Fruit fly (Drosophila melanogaster) whole organism, adult: ENCODE data around the gene CG14194.

Source experiments
- CG11617 ChIP-seq: fragments of 200-800 bp; sonication (Bioruptor generic); optimal IDR thresholded peaks from 2 replicates; lab custom pipeline; 2017; ENCODE audit warnings: mild to moderate bottlenecking, missing biosample characterization, missing genetic modification reagents, missing genetic modification characterization
- CG12768 ChIP-seq: fragments of 200-800 bp; sonication (Bioruptor generic); optimal IDR thresholded peaks from 2 replicates; lab custom pipeline; 2017; ENCODE audit warnings: missing biosample characterization, missing genetic modification characterization, mild to moderate bottlenecking, moderate library complexity, missing genetic modification reagents
- CG14711 ChIP-seq: fragments of 200-800 bp; sonication (Bioruptor generic); optimal IDR thresholded peaks from 2 replicates; lab custom pipeline; 2018; ENCODE audit warnings: missing biosample characterization, mild to moderate bottlenecking, missing genetic modification characterization, moderate library complexity
- CG1620 ChIP-seq: fragments of 200-800 bp; sonication (Bioruptor generic); optimal IDR thresholded peaks from 2 replicates; lab custom pipeline; 2016; ENCODE audit warnings: missing biosample characterization, missing genetic modification characterization
- CG33017 ChIP-seq: fragments of 200-800 bp; sonication (Bioruptor generic); optimal IDR thresholded peaks from 2 replicates; lab custom pipeline; 2018; ENCODE audit warnings: missing biosample characterization, mild to moderate bottlenecking, missing genetic modification characterization, moderate library complexity
- CG5204 ChIP-seq: fragments of 200-800 bp; sonication (Bioruptor generic); optimal IDR thresholded peaks from 2 replicates; lab custom pipeline; 2016; ENCODE audit warnings: missing biosample characterization, missing genetic modification characterization
- CG7045 ChIP-seq: fragments of 200-800 bp; sonication (Bioruptor generic); optimal IDR thresholded peaks from 2 replicates; lab custom pipeline; 2017; ENCODE audit warnings: missing biosample characterization, mild to moderate bottlenecking, missing genetic modification characterization
- CG7101 ChIP-seq: fragments of 200-800 bp; sonication (Bioruptor generic); optimal IDR thresholded peaks from 2 replicates; lab custom pipeline; 2018; ENCODE audit warnings: missing biosample characterization, mild to moderate bottlenecking, missing genetic modification characterization, moderate library complexity
- Clk ChIP-seq: fragments of 200-800 bp; sonication (Bioruptor generic); optimal IDR thresholded peaks from 2 replicates; lab custom pipeline; 2017; ENCODE audit warnings: missing biosample characterization, missing genetic modification characterization
- Crg-1 ChIP-seq: fragments of 200-800 bp; sonication (Bioruptor generic); optimal IDR thresholded peaks from 2 replicates; lab custom pipeline; 2016; ENCODE audit warnings: missing biosample characterization, missing genetic modification characterization
- Hr96 ChIP-seq: fragments of 200-800 bp; sonication (Bioruptor generic); optimal IDR thresholded peaks from 2 replicates; lab custom pipeline; 2016; ENCODE audit warnings: missing biosample characterization, missing genetic modification characterization
- Mnt ChIP-seq: fragments of 200-800 bp; sonication (Bioruptor generic); optimal IDR thresholded peaks from 2 replicates; lab custom pipeline; 2016; ENCODE audit warnings: missing biosample characterization, mild to moderate bottlenecking, missing genetic modification characterization
- bab1 ChIP-seq: fragments of 200-800 bp; sonication (Bioruptor generic); optimal IDR thresholded peaks from 3 replicates; lab custom pipeline; 2019; ENCODE audit warnings: missing biosample characterization, mild to moderate bottlenecking, missing genetic modification characterization, moderate library complexity
- cic ChIP-seq: fragments of 200-800 bp; sonication (Bioruptor generic); optimal IDR thresholded peaks from 2 replicates; lab custom pipeline; 2017; ENCODE audit warnings: missing biosample characterization, mild to moderate bottlenecking, missing genetic modification characterization, moderate library complexity
- cnc ChIP-seq, 2 experiments: fragments of >200 bp; optimal IDR thresholded peaks; 2 replicates each; lab custom pipeline; 2017
- kay ChIP-seq: fragments of 200-800 bp; sonication (Bioruptor generic); peaks from one replicate; lab custom pipeline; 2016; ENCODE audit warnings: missing biosample characterization, missing genetic modification characterization, borderline replicate concordance
- ovo ChIP-seq: fragments of 200-800 bp; sonication (Bioruptor generic); optimal IDR thresholded peaks from 2 replicates; lab custom pipeline; 2016; ENCODE audit warnings: missing biosample characterization, missing genetic modification characterization
- pad ChIP-seq: fragments of 200-800 bp; sonication (Bioruptor generic); optimal IDR thresholded peaks from 3 replicates; lab custom pipeline; 2017; ENCODE audit warnings: missing biosample characterization, missing genetic modification characterization, mild to moderate bottlenecking, moderate library complexity, missing genetic modification reagents
- tj ChIP-seq: fragments of 200-800 bp; sonication (Bioruptor generic); optimal IDR thresholded peaks from 3 replicates; lab custom pipeline; 2017; ENCODE audit warnings: missing biosample characterization, mild to moderate bottlenecking, missing genetic modification characterization, moderate library complexity
- toe ChIP-seq: fragments of 200-800 bp; sonication (Bioruptor generic); optimal IDR thresholded peaks from 2 replicates; lab custom pipeline; 2016; ENCODE audit warnings: missing biosample characterization, missing genetic modification characterization

Gene CG14194

DNA sequence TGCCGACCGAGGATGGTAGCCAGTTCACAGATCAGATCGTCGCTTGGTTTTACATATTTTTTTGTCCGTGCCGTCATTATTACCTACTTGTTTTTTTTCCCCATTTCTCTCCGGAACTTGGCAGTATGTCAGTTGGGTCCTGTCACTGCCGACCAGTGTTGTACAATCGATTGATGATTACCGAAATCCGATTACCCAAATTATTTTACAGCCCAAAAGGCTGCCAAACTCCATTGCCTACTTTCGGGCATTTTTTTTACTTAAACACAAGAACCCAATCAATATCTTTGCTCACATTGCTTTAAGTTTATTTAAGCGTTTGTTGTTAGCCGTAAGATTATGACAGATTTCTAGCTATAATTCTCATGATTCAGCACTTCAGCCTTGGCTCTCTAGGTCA lies 22.6 kb upstream of the CG14194 start, which contains the start of gene Inx5:
Inx5 (minus strand) TSS at position 93 of the 400 bp plus-strand sequence.
- TF ChIP-seq CG11617 (GFP tag; lab: Kevin White, UChicago) (no peak), pad (GFP tag; lab: Kevin White, UChicago) (no peak), bab1 (GFP tag; lab: Kevin White, UChicago) (no peak), CG7045 (GFP tag; lab: Kevin White, UChicago) (no peak), ovo (GFP tag; lab: Kevin White, UChicago) (no peak), CG12768 (GFP tag; lab: Kevin White, UChicago) (no peak), Clk (GFP tag; lab: Kevin White, UChicago) (no peak), kay (no peak), cnc (optimal IDR thresholded peaks at IDR 0.05; lab: Kevin White, UChicago) (no peak), CG33017 (no peak), CG7101 (tag; lab: Kevin White, UChicago) (no peak), CG5204 (GFP tag; lab: Kevin White, UChicago) (no peak), Hr96 (GFP tag; lab: Kevin White, UChicago) (no peak)

DNA sequence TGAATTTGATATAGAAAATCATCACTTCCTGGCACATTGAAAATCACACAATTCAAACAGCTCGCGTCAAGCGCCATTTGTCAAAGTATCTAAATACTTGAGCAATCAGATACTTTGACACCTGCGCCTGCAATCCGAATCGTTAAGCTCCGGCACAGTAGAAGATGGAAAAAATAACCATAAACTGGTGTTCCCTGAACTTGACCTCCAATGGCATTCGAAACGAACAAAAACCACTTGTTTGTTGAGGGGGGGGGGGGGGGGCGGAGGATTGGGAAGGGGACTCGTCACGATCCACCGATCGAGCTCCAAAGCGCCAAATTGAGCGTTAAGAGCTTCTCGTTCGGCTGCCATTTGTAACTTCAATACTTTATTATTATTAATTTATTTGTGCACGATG lies 21.4 kb upstream of the CG14194 start:
- no peak for TF ChIP-seq kay
- no peak for TF ChIP-seq Mnt
- no peak for TF ChIP-seq CG5204 (GFP tag; lab: Kevin White, UChicago)
- TF ChIP-seq Crg-1, result no peak
- no peak for TF ChIP-seq cic
- TF ChIP-seq CG11617 (GFP tag; lab: Kevin White, UChicago), result no peak
- no peak for TF ChIP-seq bab1 (GFP tag; lab: Kevin White, UChicago)

DNA sequence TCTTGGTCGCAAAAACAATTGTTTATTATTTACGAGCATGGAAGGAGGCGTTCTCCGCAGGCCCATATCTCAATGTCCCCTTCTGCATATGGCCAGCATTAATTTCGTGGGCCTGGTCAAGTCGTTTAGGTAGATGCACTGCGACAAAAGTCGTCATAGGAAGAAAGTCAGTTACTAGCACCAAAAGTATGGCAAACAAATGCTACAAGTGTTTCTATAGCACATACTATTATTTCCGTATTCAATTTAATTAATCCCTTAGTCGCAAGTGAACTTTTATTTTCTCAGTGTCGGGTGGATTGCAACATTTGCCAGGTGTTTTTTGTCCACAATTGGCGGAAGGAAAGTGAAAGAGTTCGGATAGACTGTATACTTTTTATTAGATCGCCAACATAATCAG lies 20.4 kb upstream of the CG14194 start:
- TF ChIP-seq CG14711 (tag; lab: Kevin White, UChicago) (no peak), Clk (GFP tag; lab: Kevin White, UChicago) (no peak), CG33017 (no peak), Mnt (no peak), kay (no peak), cic (no peak), CG11617 (GFP tag; lab: Kevin White, UChicago) (no peak), ovo (GFP tag; lab: Kevin White, UChicago) (no peak), Crg-1 (no peak), pad (GFP tag; lab: Kevin White, UChicago) (no peak), cnc (optimal IDR thresholded peaks at IDR 0.05; lab: Kevin White, UChicago) (no peak), tj (GFP tag; lab: Kevin White, UChicago) (no peak), Hr96 (GFP tag; lab: Kevin White, UChicago) (no peak), CG7101 (tag; lab: Kevin White, UChicago) (no peak), CG7045 (GFP tag; lab: Kevin White, UChicago) (no peak), bab1 (GFP tag; lab: Kevin White, UChicago) (no peak), toe (GFP tag; lab: Kevin White, UChicago) (no peak), CG12768 (GFP tag; lab: Kevin White, UChicago) (no peak), CG1620 (GFP tag; lab: Kevin White, UChicago) (no peak)

DNA sequence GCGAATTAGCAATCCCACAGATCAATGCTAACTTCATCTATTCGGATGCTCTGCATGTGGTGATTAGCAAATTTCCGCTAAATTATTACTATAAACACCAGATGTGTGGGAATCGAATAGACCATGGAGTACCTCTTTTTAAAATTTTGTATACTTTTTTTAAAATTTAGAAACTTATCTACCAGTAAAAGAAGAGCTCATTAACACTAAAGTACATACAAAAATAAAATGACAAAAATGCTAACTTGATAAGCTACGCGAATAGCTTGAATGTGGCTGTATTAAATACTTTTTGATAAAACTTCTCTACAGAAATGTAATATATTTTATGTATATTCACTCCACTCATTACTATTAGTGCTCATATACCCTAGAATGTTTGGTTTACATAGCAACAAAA lies 19.3 kb upstream of the CG14194 start:
- no peak for TF ChIP-seq ovo (GFP tag; lab: Kevin White, UChicago)
- no peak for TF ChIP-seq CG33017
- TF ChIP-seq tj (GFP tag; lab: Kevin White, UChicago), result no peak
- no peak for TF ChIP-seq pad (GFP tag; lab: Kevin White, UChicago)
- TF ChIP-seq bab1 (GFP tag; lab: Kevin White, UChicago), result no peak
- no peak for TF ChIP-seq Mnt
- TF ChIP-seq CG1620 (GFP tag; lab: Kevin White, UChicago), result no peak
- TF ChIP-seq CG7045 (GFP tag; lab: Kevin White, UChicago), result no peak
- no peak for TF ChIP-seq Crg-1
- no peak for TF ChIP-seq cic
- no peak for TF ChIP-seq kay
- no peak for TF ChIP-seq cnc (optimal IDR thresholded peaks at IDR 0.05; lab: Kevin White, UChicago)
- no peak for TF ChIP-seq CG11617 (GFP tag; lab: Kevin White, UChicago)
- TF ChIP-seq CG12768 (GFP tag; lab: Kevin White, UChicago), result no peak
- no peak for TF ChIP-seq CG14711 (tag; lab: Kevin White, UChicago)

DNA sequence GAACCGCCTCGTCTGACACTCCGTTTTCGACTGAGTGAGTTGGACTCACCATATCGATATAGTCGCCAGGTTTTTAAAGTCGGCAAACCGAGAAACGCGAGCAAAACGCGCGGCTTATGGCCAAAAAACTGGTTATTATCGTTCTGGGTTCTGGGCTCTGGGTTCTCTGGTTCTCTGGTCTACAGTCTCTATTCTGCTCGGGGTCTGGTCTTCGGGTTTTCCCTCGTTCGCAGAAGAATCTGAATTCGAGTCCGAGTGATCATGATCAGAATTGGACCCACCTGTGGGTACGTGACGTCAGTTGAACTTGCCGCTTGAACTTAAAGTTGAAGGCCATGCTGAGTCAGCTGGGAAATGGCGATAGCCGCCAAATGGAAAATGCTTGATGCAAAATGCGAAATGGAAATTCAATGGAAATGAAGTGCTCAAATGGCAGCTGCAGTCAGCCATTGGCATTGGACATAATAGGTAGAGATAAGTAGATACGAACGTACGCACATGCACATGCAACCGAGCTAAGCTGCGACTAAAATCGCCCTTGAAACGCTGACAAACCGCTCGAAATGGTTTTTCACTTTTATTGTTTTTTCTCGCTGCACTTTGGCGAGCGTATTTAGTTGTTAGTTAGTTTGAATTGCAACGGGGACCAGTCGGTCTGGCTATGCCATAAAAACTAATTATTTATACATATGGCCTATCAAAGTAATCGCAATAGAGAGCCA lies 18.3 kb upstream of the CG14194 start, which contains the start of gene CG33939:
CG33939 (minus strand) TSS at position 51 of the 722 bp plus-strand sequence.
- TF ChIP-seq ovo (GFP tag; lab: Kevin White, UChicago) (no peak), Clk (GFP tag; lab: Kevin White, UChicago) (no peak), pad (GFP tag; lab: Kevin White, UChicago) (no peak), bab1 (GFP tag; lab: Kevin White, UChicago) (no peak), Mnt (no peak), CG7045 (GFP tag; lab: Kevin White, UChicago) (no peak), CG7101 (tag; lab: Kevin White, UChicago) (no peak)

DNA sequence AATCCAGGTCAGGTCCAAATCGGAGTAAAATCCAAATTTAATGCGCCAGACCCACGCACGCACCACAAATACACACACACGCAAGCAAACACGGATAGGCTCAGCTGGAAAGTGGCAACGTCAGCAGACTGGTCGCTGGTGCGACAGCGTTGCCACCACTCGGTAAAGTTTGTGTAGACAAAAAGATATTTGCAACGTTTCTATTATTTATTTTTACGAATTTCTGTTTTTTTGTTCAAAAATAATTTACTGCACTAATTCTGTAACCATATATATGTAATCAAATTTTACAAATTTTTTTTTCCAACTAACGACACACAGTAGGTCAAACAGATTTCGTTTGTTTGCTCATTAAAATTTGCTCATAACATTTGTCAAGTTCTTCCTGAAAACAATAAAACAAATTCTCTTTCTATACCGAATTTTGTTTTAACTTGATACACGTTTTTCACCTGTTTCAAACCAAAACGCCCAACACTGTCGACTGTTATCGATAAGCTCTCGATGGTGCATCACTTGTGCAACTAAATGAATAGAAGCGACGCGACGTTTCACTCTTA lies 13.6 kb upstream of the CG14194 start, which contains the start of the genes CG7556 and CG7453:
CG7556 (minus strand) TSS at position 135 of the 560 bp plus-strand sequence.
CG7453 (plus strand) TSS at position 478 of the 560 bp plus-strand sequence.
- TF ChIP-seq cic (peak; percentile 15), CG7045 (GFP tag; lab: Kevin White, UChicago) (peak; percentile 56), tj (GFP tag; lab: Kevin White, UChicago) (peak; percentile 98), CG5204 (GFP tag; lab: Kevin White, UChicago) (peak; percentile 81), CG12768 (GFP tag; lab: Kevin White, UChicago) (peak; percentile 10), bab1 (GFP tag; lab: Kevin White, UChicago) (peak; percentile 81), CG33017 (no peak), CG1620 (GFP tag; lab: Kevin White, UChicago) (peak; percentile 76), kay (no peak), toe (GFP tag; lab: Kevin White, UChicago) (peak; percentile 76), CG11617 (GFP tag; lab: Kevin White, UChicago) (peak; percentile 74), Mnt (peak; percentile 66), CG7101 (tag; lab: Kevin White, UChicago) (peak; percentile 65), Clk (GFP tag; lab: Kevin White, UChicago) (no peak), Crg-1 (peak; percentile 63), pad (GFP tag; lab: Kevin White, UChicago) (peak; percentile 60), Hr96 (GFP tag; lab: Kevin White, UChicago) (no peak), cnc (optimal IDR thresholded peaks at IDR 0.05; lab: Kevin White, UChicago) (no peak), CG14711 (tag; lab: Kevin White, UChicago) (peak; percentile 72), ovo (GFP tag; lab: Kevin White, UChicago) (peak; percentile 57)
